Fruit fly (Drosophila melanogaster): ENCODE results near the gene CG2186.

DNA sequence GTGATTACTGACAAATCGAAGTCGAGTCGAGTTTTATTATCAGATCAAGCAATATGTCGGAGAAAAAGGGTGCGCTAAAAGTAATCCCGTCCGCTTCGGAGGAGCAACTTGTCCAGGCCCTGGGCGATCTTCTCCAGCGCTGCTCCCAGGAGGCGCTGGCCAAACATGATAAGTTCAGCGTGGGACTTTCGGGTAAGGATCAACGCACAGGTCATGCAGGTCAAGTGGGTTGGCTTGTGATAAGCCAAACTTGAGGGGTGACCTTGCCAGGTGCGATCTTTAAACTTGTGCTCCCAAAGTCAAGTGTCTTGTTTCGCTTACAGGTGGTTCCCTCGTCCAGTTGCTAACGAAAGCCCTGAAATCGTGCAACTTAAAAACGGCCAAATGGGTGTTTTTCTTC, 10.0 kb upstream of the CG2186 start:
- TF ChIP-seq lbe (GFP tag; optimal IDR thresholded peaks at IDR 0.05) (no peak), CG3995 (GFP tag; optimal IDR thresholded peaks at IDR 0.05) (no peak), sug (tag; optimal IDR thresholded peaks at IDR 0.05) (no peak), ERR (GFP tag; optimal IDR thresholded peaks at IDR 0.05) (peak; percentile 8)

Measured in whole organism, embryonic.